Worm (Caenorhabditis elegans) whole organism, late embryonic: ENCODE data around the gene nspb-3.

Experiments
- C08G9.2 ChIP-seq: sonication (generic microtip); optimal IDR thresholded peaks from 2 replicates; lab custom pipeline; 2016; ENCODE audit warnings: mild to moderate bottlenecking, missing genetic modification characterization, moderate library complexity, missing compliant biosample characterization
- C38D4.7 ChIP-seq: fragments of 200-800 bp; sonication (Bioruptor generic); optimal IDR thresholded peaks from 2 replicates; lab custom pipeline; 2018; ENCODE audit warnings: mild to moderate bottlenecking, missing genetic modification characterization, moderate library complexity, missing compliant biosample characterization
- F13H6.1 ChIP-seq: sonication (generic microtip); optimal IDR thresholded peaks from 2 replicates; lab custom pipeline; 2016; ENCODE audit warnings: missing genetic modification characterization, missing compliant biosample characterization
- K02D7.2 ChIP-seq: sonication (generic microtip); optimal IDR thresholded peaks from 2 replicates; lab custom pipeline; 2017; ENCODE audit warnings: mild to moderate bottlenecking, missing genetic modification characterization, missing compliant biosample characterization
- T23F11.4 ChIP-seq: fragments of 200-800 bp; sonication (Bioruptor generic); optimal IDR thresholded peaks from 2 replicates; lab custom pipeline; 2018; ENCODE audit warnings: mild to moderate bottlenecking, missing genetic modification characterization, missing compliant biosample characterization
- Y22D7AL.16 ChIP-seq: sonication (generic microtip); optimal IDR thresholded peaks from 2 replicates; lab custom pipeline; 2016; ENCODE audit warnings: missing genetic modification characterization, missing compliant biosample characterization
- ahr-1 ChIP-seq: sonication (generic microtip); optimal IDR thresholded peaks from 2 replicates; lab custom pipeline; 2016; ENCODE audit warnings: missing genetic modification characterization, missing compliant biosample characterization
- ama-1 ChIP-seq: fragments of 150-350 bp; optimal IDR thresholded peaks from 2 replicates; lab custom pipeline; 2014
- ceh-14 ChIP-seq: sonication (generic microtip); optimal IDR thresholded peaks from 2 replicates; lab custom pipeline; 2016; ENCODE audit warnings: missing genotype, missing genetic modification characterization, missing compliant biosample characterization
- ceh-2 ChIP-seq: sonication (generic microtip); optimal IDR thresholded peaks from 2 replicates; lab custom pipeline; 2016; ENCODE audit warnings: missing genotype, missing genetic modification characterization, missing compliant biosample characterization
- ceh-22 ChIP-seq: sonication (generic microtip); optimal IDR thresholded peaks from 2 replicates; lab custom pipeline; 2017; ENCODE audit warnings: missing biosample characterization, missing genetic modification characterization
- ceh-30 ChIP-seq: fragments of 150-350 bp; optimal IDR thresholded peaks from 2 replicates; lab custom pipeline; 2014; ENCODE audit warnings: missing biosample characterization, missing genetic modification characterization
- ceh-31 ChIP-seq: sonication (generic microtip); optimal IDR thresholded peaks from 2 replicates; lab custom pipeline; 2016; ENCODE audit warnings: missing genetic modification characterization, missing compliant biosample characterization
- ceh-34 ChIP-seq: sonication (generic microtip); optimal IDR thresholded peaks from 2 replicates; lab custom pipeline; 2016; ENCODE audit warnings: mild to moderate bottlenecking, missing genetic modification characterization, missing compliant biosample characterization
- ceh-48 ChIP-seq: sonication (generic microtip); optimal IDR thresholded peaks from 2 replicates; lab custom pipeline; 2016; ENCODE audit warnings: missing genetic modification characterization, inconsistent platforms, missing compliant biosample characterization
- ceh-6 ChIP-seq: fragments of 200-800 bp; sonication (Bioruptor generic); optimal IDR thresholded peaks from 2 replicates; lab custom pipeline; 2018; ENCODE audit warnings: mild to moderate bottlenecking, missing genetic modification characterization, missing compliant biosample characterization
- ceh-9 ChIP-seq: sonication (generic microtip); optimal IDR thresholded peaks from 2 replicates; lab custom pipeline; 2016; ENCODE audit warnings: mild to moderate bottlenecking, missing genetic modification characterization, inconsistent platforms, missing compliant biosample characterization
- dmd-4 ChIP-seq: sonication (generic microtip); optimal IDR thresholded peaks from 2 replicates; lab custom pipeline; 2016; ENCODE audit warnings: borderline replicate concordance, missing genetic modification characterization, missing compliant biosample characterization
- dve-1 ChIP-seq: sonication (generic microtip); optimal IDR thresholded peaks from 2 replicates; lab custom pipeline; 2017; ENCODE audit warnings: antibody characterized with exemption, mild to moderate bottlenecking, missing genetic modification characterization, missing compliant biosample characterization
- elt-4 ChIP-seq: sonication (generic microtip); optimal IDR thresholded peaks from 2 replicates; lab custom pipeline; 2016; ENCODE audit warnings: missing genetic modification characterization, missing compliant biosample characterization
- eyg-1 ChIP-seq: sonication (generic microtip); optimal IDR thresholded peaks from 2 replicates; lab custom pipeline; 2016; ENCODE audit warnings: missing genotype, missing genetic modification characterization, missing compliant biosample characterization
- fax-1 ChIP-seq: sonication (generic microtip); optimal IDR thresholded peaks from 2 replicates; lab custom pipeline; 2016; ENCODE audit warnings: missing genotype, missing genetic modification characterization, missing compliant biosample characterization
- fkh-10 ChIP-seq: fragments of 150-350 bp; optimal IDR thresholded peaks from 2 replicates; lab custom pipeline; 2014; ENCODE audit warnings: missing biosample characterization, missing genetic modification reagents, missing genetic modification characterization
- fkh-6 ChIP-seq: sonication (generic microtip); optimal IDR thresholded peaks from 2 replicates; lab custom pipeline; 2016; ENCODE audit warnings: missing genetic modification characterization, missing compliant biosample characterization
- hlh-30 ChIP-seq: sonication (generic microtip); optimal IDR thresholded peaks from 2 replicates; lab custom pipeline; 2017; ENCODE audit warnings: antibody characterized with exemption, missing genetic modification characterization, missing compliant biosample characterization; ENCODE audit not compliant: insufficient read depth
- hlh-6 ChIP-seq: sonication (generic microtip); optimal IDR thresholded peaks from 2 replicates; lab custom pipeline; 2016; ENCODE audit warnings: missing genotype, missing genetic modification characterization, missing compliant biosample characterization
- hlh-8 ChIP-seq: sonication (generic microtip); optimal IDR thresholded peaks from 2 replicates; lab custom pipeline; 2016; ENCODE audit warnings: missing genotype, missing genetic modification characterization, missing compliant biosample characterization
- lim-6 ChIP-seq: sonication (generic microtip); optimal IDR thresholded peaks from 2 replicates; lab custom pipeline; 2016; ENCODE audit warnings: missing genetic modification characterization, missing compliant biosample characterization
- lin-11 ChIP-seq: fragments of 200-800 bp; sonication (Bioruptor generic); optimal IDR thresholded peaks from 2 replicates; lab custom pipeline; 2018; ENCODE audit warnings: mild to moderate bottlenecking, missing genetic modification characterization, missing compliant biosample characterization
- madf-2 ChIP-seq: sonication (generic microtip); optimal IDR thresholded peaks from 2 replicates; lab custom pipeline; 2017; ENCODE audit warnings: missing genetic modification characterization, missing compliant biosample characterization
- mec-3 ChIP-seq: sonication (generic microtip); optimal IDR thresholded peaks from 2 replicates; lab custom pipeline; 2016; ENCODE audit warnings: borderline replicate concordance, missing genetic modification characterization, missing compliant biosample characterization
- nfya-1 ChIP-seq: sonication (generic microtip); optimal IDR thresholded peaks from 2 replicates; lab custom pipeline; 2017; ENCODE audit warnings: missing genetic modification characterization, mild to moderate bottlenecking, missing compliant biosample characterization, antibody characterized with exemption, moderate library complexity
- nhr-232 ChIP-seq: sonication (generic microtip); optimal IDR thresholded peaks from 2 replicates; lab custom pipeline; 2016; ENCODE audit warnings: missing genetic modification characterization, missing compliant biosample characterization
- npax-4 ChIP-seq: sonication (generic microtip); optimal IDR thresholded peaks from 2 replicates; lab custom pipeline; 2016; ENCODE audit warnings: missing genetic modification characterization, missing compliant biosample characterization
- odd-2 ChIP-seq: sonication (generic microtip); optimal IDR thresholded peaks from 2 replicates; lab custom pipeline; 2017; ENCODE audit warnings: antibody characterized with exemption, mild to moderate bottlenecking, missing genetic modification characterization, missing compliant biosample characterization
- pag-3 ChIP-seq: sonication (generic microtip); optimal IDR thresholded peaks from 2 replicates; lab custom pipeline; 2016; ENCODE audit warnings: missing compliant biosample characterization, missing genetic modification characterization, borderline replicate concordance
- pat-9 ChIP-seq: fragments of 200-800 bp; sonication (Bioruptor generic); optimal IDR thresholded peaks from 2 replicates; lab custom pipeline; 2018; ENCODE audit warnings: mild to moderate bottlenecking, missing genetic modification characterization, moderate library complexity, missing compliant biosample characterization
- pha-2 ChIP-seq: sonication (generic microtip); optimal IDR thresholded peaks from 2 replicates; lab custom pipeline; 2017; ENCODE audit warnings: mild to moderate bottlenecking, missing genetic modification characterization, missing compliant biosample characterization
- pha-4 ChIP-seq: fragments of 150-350 bp; optimal IDR thresholded peaks from 2 replicates; lab custom pipeline; 2018; ENCODE audit warnings: missing biosample characterization, missing genetic modification reagents, missing genetic modification characterization
- pqm-1 ChIP-seq: sonication (generic microtip); optimal IDR thresholded peaks from 2 replicates; lab custom pipeline; 2016; ENCODE audit warnings: missing genetic modification characterization, missing compliant biosample characterization
- rnt-1 ChIP-seq: sonication (generic microtip); optimal IDR thresholded peaks from 2 replicates; lab custom pipeline; 2016; ENCODE audit warnings: missing genetic modification characterization, missing compliant biosample characterization
- sdc-2 ChIP-seq: sonication (generic microtip); optimal IDR thresholded peaks from 2 replicates; lab custom pipeline; 2016; ENCODE audit warnings: missing genotype, missing genetic modification characterization, missing compliant biosample characterization
- sox-4 ChIP-seq: sonication (generic microtip); optimal IDR thresholded peaks from 2 replicates; lab custom pipeline; 2017; ENCODE audit warnings: mild to moderate bottlenecking, missing genetic modification characterization, inconsistent platforms, missing compliant biosample characterization
- syd-9 ChIP-seq: sonication (generic microtip); optimal IDR thresholded peaks from 2 replicates; lab custom pipeline; 2016; ENCODE audit warnings: mild to moderate bottlenecking, missing genetic modification characterization, moderate library complexity, missing compliant biosample characterization
- tbx-2 ChIP-seq: sonication (generic microtip); optimal IDR thresholded peaks from 2 replicates; lab custom pipeline; 2016; ENCODE audit warnings: missing genetic modification characterization, missing compliant biosample characterization
- unc-3 ChIP-seq, 2 experiments: fragments of 200-800 bp in 1 of 2; sonication (Bioruptor generic) in 1 of 2; sonication (generic microtip) in 1 of 2; conservative IDR thresholded peaks in 1 of 2; optimal IDR thresholded peaks in 1 of 2; 2 replicates each; pipeline versions ENCODE4 v1.3.6 to Lab custom; 2016 to 2022; ENCODE audit warnings: missing compliant biosample characterization in 2 of 2, missing genetic modification characterization in 2 of 2, missing genetic modification reagents in 1 of 2
- unc-42 ChIP-seq: sonication (generic microtip); optimal IDR thresholded peaks from 2 replicates; lab custom pipeline; 2016; ENCODE audit warnings: missing genotype, missing genetic modification characterization, missing compliant biosample characterization
- unc-55 ChIP-seq: sonication (generic microtip); optimal IDR thresholded peaks from 2 replicates; lab custom pipeline; 2017; ENCODE audit warnings: missing biosample characterization, missing genetic modification reagents, missing genetic modification characterization
- unc-86 ChIP-seq: sonication (generic microtip); optimal IDR thresholded peaks from 2 replicates; lab custom pipeline; 2016; ENCODE audit warnings: missing genetic modification characterization, missing compliant biosample characterization
- zip-5 ChIP-seq: sonication (generic microtip); optimal IDR thresholded peaks from 2 replicates; lab custom pipeline; 2016; ENCODE audit warnings: missing genetic modification characterization, missing compliant biosample characterization
- ztf-16 ChIP-seq: sonication (generic microtip); optimal IDR thresholded peaks from 2 replicates; lab custom pipeline; 2017; ENCODE audit warnings: missing genetic modification characterization, missing compliant biosample characterization

Gene nspb-3

DNA sequence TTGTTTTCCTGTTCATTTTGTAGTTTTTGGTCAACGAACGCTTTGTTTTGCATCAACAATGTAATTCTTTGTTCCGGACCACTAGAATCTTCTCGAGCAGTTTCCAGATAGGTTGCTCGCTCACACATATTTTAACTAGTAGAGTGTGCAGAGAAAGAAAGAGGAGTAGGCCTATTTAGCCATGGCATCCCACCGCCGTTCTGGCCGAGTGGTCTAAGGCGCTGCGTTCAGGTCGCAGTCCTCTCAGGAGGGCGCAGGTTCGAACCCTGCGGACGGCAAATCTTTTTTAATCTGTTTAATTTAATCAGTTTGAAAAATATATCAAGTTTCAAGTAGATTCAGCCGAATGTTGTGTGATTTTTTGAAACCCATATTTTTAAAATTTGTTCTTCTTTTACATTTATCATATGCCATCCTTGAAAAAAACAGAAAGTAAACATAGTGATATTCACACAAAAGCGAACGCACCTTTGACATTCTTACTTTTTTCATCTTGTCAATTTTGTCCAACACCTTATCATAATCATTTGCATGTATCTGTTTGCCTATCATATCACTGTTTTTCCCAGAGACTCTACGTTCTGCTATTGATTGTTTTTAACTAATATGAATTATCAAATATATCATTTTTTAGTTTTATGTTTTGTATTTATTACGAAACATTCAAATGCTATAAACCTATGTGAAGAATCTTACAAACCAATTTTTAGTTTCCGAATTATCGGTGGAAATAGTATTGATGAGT, 38.0 kb downstream of the nspb-3 start, which contains the start of gene try-3:
TSS of gene try-3 (plus strand) at position 532 of the 745 bp plus-strand sequence.
- TF ChIP-seq tbx-2 (tag; lab: Kevin White, UChicago) (peak; percentile 49), ahr-1 (tag; lab: Kevin White, UChicago) (peak; percentile 16), ama-1 (lab: Kevin White, UChicago) (no peak), hlh-30 (tag; lab: Kevin White, UChicago) (no peak), lim-6 (tag; lab: Kevin White, UChicago) (no peak), elt-4 (no peak), pag-3 (tag; lab: Kevin White, UChicago) (no peak), C08G9.2 (tag; lab: Kevin White, UChicago) (peak; percentile 17), unc-3 (GFP tag; conservative IDR thresholded peaks at IDR 0.05; lab: Robert Waterston, UW) (peak; percentile 43; the same call in 1 of the 2 replicates), unc-3 (tag; optimal IDR thresholded peaks at IDR 0.05; lab: Kevin White, UChicago) (peak; percentile 31), ztf-16 (tag; lab: Kevin White, UChicago) (peak; percentile 67), ceh-48 (tag; lab: Kevin White, UChicago) (no peak), pat-9 (tag; lab: Kevin White, UChicago) (peak; percentile 50), ceh-9 (tag; lab: Kevin White, UChicago) (no peak), pha-4 (no peak), dve-1 (peak; percentile 68), fkh-10 (GFP tag; lab: Kevin White, UChicago) (no peak), mec-3 (tag; lab: Kevin White, UChicago) (no peak), ceh-22 (tag; lab: Kevin White, UChicago) (no peak), madf-2 (tag; lab: Kevin White, UChicago) (no peak), rnt-1 (tag; lab: Kevin White, UChicago) (no peak), ceh-31 (peak; percentile 71), sdc-2 (tag; lab: Kevin White, UChicago) (peak; percentile 14), fax-1 (tag; lab: Kevin White, UChicago) (peak; percentile 20), ceh-34 (tag; lab: Kevin White, UChicago) (peak; percentile 24), Y22D7AL.16 (tag; lab: Kevin White, UChicago) (no peak), F13H6.1 (tag; lab: Kevin White, UChicago) (no peak), lin-11 (tag; lab: Kevin White, UChicago) (peak; percentile 56), nhr-232 (tag; lab: Kevin White, UChicago) (peak; percentile 53), unc-86 (no peak), pha-2 (tag; lab: Kevin White, UChicago) (peak; percentile 47), syd-9 (peak; percentile 32), ceh-6 (GFP tag; lab: Kevin White, UChicago) (peak; percentile 58), C38D4.7 (peak; percentile 34), odd-2 (tag; lab: Kevin White, UChicago) (peak; percentile 25), ceh-2 (tag; lab: Kevin White, UChicago) (no peak), hlh-6 (tag; lab: Kevin White, UChicago) (no peak), pqm-1 (tag; lab: Kevin White, UChicago) (peak; percentile 26), nfya-1 (tag; lab: Kevin White, UChicago) (peak; percentile 58), unc-55 (GFP tag; lab: Kevin White, UChicago) (no peak), ceh-30 (tag; lab: Kevin White, UChicago) (peak; percentile 7), npax-4 (tag; lab: Kevin White, UChicago) (no peak), unc-42 (tag; lab: Kevin White, UChicago) (no peak), fkh-6 (tag; lab: Kevin White, UChicago) (no peak), ceh-14 (peak; percentile 41), dmd-4 (tag; lab: Kevin White, UChicago) (no peak), sox-4 (tag; lab: Kevin White, UChicago) (peak; percentile 55), T23F11.4 (GFP tag; lab: Kevin White, UChicago) (peak; percentile 60), K02D7.2 (tag; lab: Kevin White, UChicago) (peak; percentile 2), hlh-8 (tag; lab: Kevin White, UChicago) (peak; percentile 5), zip-5 (tag; lab: Kevin White, UChicago) (peak; percentile 22), eyg-1 (tag; lab: Kevin White, UChicago) (peak; percentile 36)
